Fruit fly (Drosophila melanogaster) whole organism, adult: ENCODE results near the gene CG3862.
A peak's percentile ranks its signal among the peaks of the same experiment; 100 is the strongest.

Experiments
- CG11617 ChIP-seq: fragments of 200-800 bp; sonication (Bioruptor generic); optimal IDR thresholded peaks from 2 replicates; lab custom pipeline; 2017; ENCODE audit warnings: mild to moderate bottlenecking, missing biosample characterization, missing genetic modification reagents, missing genetic modification characterization
- CG12768 ChIP-seq: fragments of 200-800 bp; sonication (Bioruptor generic); optimal IDR thresholded peaks from 2 replicates; lab custom pipeline; 2017; ENCODE audit warnings: missing biosample characterization, missing genetic modification characterization, mild to moderate bottlenecking, moderate library complexity, missing genetic modification reagents
- CG14711 ChIP-seq: fragments of 200-800 bp; sonication (Bioruptor generic); optimal IDR thresholded peaks from 2 replicates; lab custom pipeline; 2018; ENCODE audit warnings: missing biosample characterization, mild to moderate bottlenecking, missing genetic modification characterization, moderate library complexity
- CG7101 ChIP-seq: fragments of 200-800 bp; sonication (Bioruptor generic); optimal IDR thresholded peaks from 2 replicates; lab custom pipeline; 2018; ENCODE audit warnings: missing biosample characterization, mild to moderate bottlenecking, missing genetic modification characterization, moderate library complexity
- Clk ChIP-seq: fragments of 200-800 bp; sonication (Bioruptor generic); optimal IDR thresholded peaks from 2 replicates; lab custom pipeline; 2017; ENCODE audit warnings: missing biosample characterization, missing genetic modification characterization
- Hr96 ChIP-seq: fragments of 200-800 bp; sonication (Bioruptor generic); optimal IDR thresholded peaks from 2 replicates; lab custom pipeline; 2016; ENCODE audit warnings: missing biosample characterization, missing genetic modification characterization
- cic ChIP-seq: fragments of 200-800 bp; sonication (Bioruptor generic); optimal IDR thresholded peaks from 2 replicates; lab custom pipeline; 2017; ENCODE audit warnings: missing biosample characterization, mild to moderate bottlenecking, missing genetic modification characterization, moderate library complexity

DNA sequence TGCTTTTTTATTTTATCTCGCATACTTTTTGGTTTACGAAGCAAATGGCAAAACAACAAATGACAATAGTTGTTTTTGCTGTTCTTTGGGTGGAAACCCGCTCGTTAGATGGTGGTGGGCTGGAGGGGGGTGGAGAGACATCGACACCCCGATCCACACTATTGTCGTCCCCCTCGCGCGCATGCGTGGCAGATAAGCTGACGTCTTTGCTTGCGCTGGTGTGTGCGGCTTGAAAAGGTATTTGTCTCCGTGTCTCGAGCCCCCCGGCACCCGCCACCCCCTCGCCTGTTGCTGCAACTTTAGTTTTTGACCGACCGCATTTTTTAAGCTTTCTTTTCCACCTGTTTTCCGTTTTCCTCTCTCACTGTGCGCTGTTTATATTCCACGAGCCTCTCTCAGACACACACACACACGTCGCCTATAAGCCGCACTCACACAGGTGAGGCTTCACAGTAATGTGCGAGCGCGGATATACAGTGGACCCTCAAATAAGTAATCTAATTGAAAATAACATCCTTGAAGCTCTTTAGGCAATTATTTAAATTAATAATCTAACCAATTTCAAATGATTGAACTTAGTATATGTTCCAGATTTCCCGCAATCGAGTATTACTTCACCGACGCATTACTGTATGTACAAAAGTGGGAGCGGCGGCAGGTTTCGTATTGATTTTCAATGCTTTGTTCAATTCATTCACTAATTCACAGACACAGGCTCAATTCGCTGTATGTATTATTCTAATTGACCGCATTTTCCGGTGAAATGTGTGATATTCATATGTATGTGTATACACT lies 41.5 kb upstream of the CG3862 start:
- TF ChIP-seq CG14711 (tag; lab: Kevin White, UChicago) = peak; percentile 93
- peak; percentile 94 for TF ChIP-seq Clk (GFP tag; lab: Kevin White, UChicago)
- peak; percentile 98 for TF ChIP-seq CG7101
- peak; percentile 94 for TF ChIP-seq CG11617 (GFP tag; lab: Kevin White, UChicago)
- peak; percentile 98 for TF ChIP-seq CG12768
- peak; percentile 95 for TF ChIP-seq Hr96 (GFP tag; lab: Kevin White, UChicago)
- TF ChIP-seq cic = peak; percentile 98
